Fruit fly (Drosophila melanogaster): Measurements from ENCODE around the gene CG8051.

CG8051 gene

dm6 chrX:19321820-19322708, 14.3 kb upstream of the CG8051 start, which contains the start of gene out:
TSS of gene out (minus strand) at chrX:19322106.
- TF ChIP-seq fd96Ca (GFP tag; IDR thresholded peaks at IDR 0.05), result peak; percentile 97
- peak; percentile 93 for TF ChIP-seq CG34367 (tag; optimal IDR thresholded peaks at IDR 0.05)
- peak; percentile 94 for TF ChIP-seq CG9948 (tag; optimal IDR thresholded peaks at IDR 0.05)
- TF ChIP-seq CG17806 (tag; optimal IDR thresholded peaks at IDR 0.05), result peak; percentile 93
- peak; percentile 91 for TF ChIP-seq Pif1B (GFP tag; optimal IDR thresholded peaks at IDR 0.05)
- TF ChIP-seq CG15710 (tag; optimal IDR thresholded peaks at IDR 0.05), result peak; percentile 93
- TF ChIP-seq CG10348 (GFP tag; IDR thresholded peaks at IDR 0.05), result peak; percentile 80
- peak; percentile 97 for TF ChIP-seq CG32121 (GFP tag; IDR thresholded peaks at IDR 0.05)
- TF ChIP-seq EcR (GFP tag; optimal IDR thresholded peaks at IDR 0.05), result peak; percentile 43
- TF ChIP-seq gl (tag; optimal IDR thresholded peaks at IDR 0.05), result peak; percentile 85
- TF ChIP-seq CG14655 (GFP tag; optimal IDR thresholded peaks at IDR 0.05), result peak; percentile 98
- peak; percentile 97 for TF ChIP-seq CG4496 (GFP tag; IDR thresholded peaks at IDR 0.05)
- TF ChIP-seq Snoo (tag; optimal IDR thresholded peaks at IDR 0.05), result peak; percentile 92
- peak; percentile 94 for TF ChIP-seq Pif1A (GFP tag; optimal IDR thresholded peaks at IDR 0.05)
- TF ChIP-seq Ets98B (GFP tag; IDR thresholded peaks at IDR 0.05), result peak; percentile 93
- TF ChIP-seq CG13204 (GFP tag; optimal IDR thresholded peaks at IDR 0.05), result peak; percentile 91
- peak; percentile 87 for TF ChIP-seq rn (GFP tag; IDR thresholded peaks at IDR 0.05)
- peak; percentile 92 for TF ChIP-seq CG12605 (GFP tag; IDR thresholded peaks at IDR 0.05)
- peak; percentile 95 for TF ChIP-seq CG8301 (tag; optimal IDR thresholded peaks at IDR 0.05)
- peak; percentile 93 for TF ChIP-seq CG8159 (tag; optimal IDR thresholded peaks at IDR 0.05)
- TF ChIP-seq D1 (tag; optimal IDR thresholded peaks at IDR 0.05), result peak; percentile 90

- TF ChIP-seq fd96Ca (GFP tag; IDR thresholded peaks at IDR 0.05) (no peak), EcR (GFP tag; optimal IDR thresholded peaks at IDR 0.05) (no peak), rn (GFP tag; IDR thresholded peaks at IDR 0.05) (no peak), Snoo (tag; optimal IDR thresholded peaks at IDR 0.05) (no peak)
Observed at dm6 chrX:19318924-19319323, 11.2 kb upstream of the CG8051 start.

DNA sequence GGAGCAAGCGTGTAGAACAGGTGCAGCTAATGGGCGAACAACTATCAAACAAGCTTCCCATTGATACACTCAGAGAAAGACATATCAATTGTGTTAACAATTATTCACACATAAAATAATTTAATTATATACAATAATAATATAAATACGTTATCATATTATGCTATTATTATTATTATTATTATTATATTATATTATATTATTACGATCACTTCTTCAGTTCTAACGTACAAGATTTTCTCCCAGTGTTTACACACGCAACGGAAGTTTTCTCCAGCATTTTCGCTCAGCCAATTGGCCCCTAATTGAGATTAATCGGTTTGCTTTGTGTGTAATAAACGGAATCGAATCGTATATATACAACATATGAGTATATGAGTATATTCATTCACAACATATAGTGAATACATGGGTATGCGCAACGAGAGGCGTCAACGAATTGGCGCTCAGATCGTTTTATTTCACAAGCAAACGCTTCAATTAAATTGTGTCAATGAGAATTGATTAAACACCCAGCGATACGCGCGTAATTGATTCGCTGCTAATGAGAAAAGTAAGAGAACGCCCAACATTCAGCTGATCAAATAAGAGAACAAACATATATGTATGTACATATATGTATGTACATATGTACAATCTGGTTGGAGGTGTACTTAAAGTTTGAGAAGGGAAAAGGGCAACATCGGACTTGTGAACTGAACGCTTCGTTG, 9.5 kb upstream of the CG8051 start:
- TF ChIP-seq CG15710 (tag; optimal IDR thresholded peaks at IDR 0.05) (peak; percentile 55), Ets98B (GFP tag; IDR thresholded peaks at IDR 0.05) (peak; percentile 26; the same call in 1 of the 2 replicates), EcR (GFP tag; optimal IDR thresholded peaks at IDR 0.05) (no peak), CG14655 (GFP tag; optimal IDR thresholded peaks at IDR 0.05) (peak; percentile 70), Pif1A (GFP tag; optimal IDR thresholded peaks at IDR 0.05) (no peak), CG12605 (GFP tag; IDR thresholded peaks at IDR 0.05) (peak; percentile 27; the same call in 1 of the 2 replicates), CG9948 (tag; optimal IDR thresholded peaks at IDR 0.05) (peak; percentile 58), CG34367 (tag; optimal IDR thresholded peaks at IDR 0.05) (peak; percentile 23), CG8301 (tag; optimal IDR thresholded peaks at IDR 0.05) (peak; percentile 38), CG10348 (GFP tag; IDR thresholded peaks at IDR 0.05) (no peak), CG13204 (GFP tag; optimal IDR thresholded peaks at IDR 0.05) (no peak), CG32121 (GFP tag; IDR thresholded peaks at IDR 0.05) (peak; percentile 36; the same call in 1 of the 2 replicates), Pif1B (GFP tag; optimal IDR thresholded peaks at IDR 0.05) (peak; percentile 19), D1 (tag; optimal IDR thresholded peaks at IDR 0.05) (peak; percentile 1), CG17806 (tag; optimal IDR thresholded peaks at IDR 0.05) (peak; percentile 66), CG8159 (tag; optimal IDR thresholded peaks at IDR 0.05) (peak; percentile 60), Snoo (tag; optimal IDR thresholded peaks at IDR 0.05) (peak; percentile 33)

- TF ChIP-seq CG10348 (GFP tag; IDR thresholded peaks at IDR 0.05) (no peak), rn (GFP tag; IDR thresholded peaks at IDR 0.05) (no peak), Ets98B (GFP tag; IDR thresholded peaks at IDR 0.05) (no peak), EcR (GFP tag; optimal IDR thresholded peaks at IDR 0.05) (no peak), CG12605 (GFP tag; IDR thresholded peaks at IDR 0.05) (no peak), CG8301 (tag; optimal IDR thresholded peaks at IDR 0.05) (no peak), Pif1B (GFP tag; optimal IDR thresholded peaks at IDR 0.05) (no peak), Pif1A (GFP tag; optimal IDR thresholded peaks at IDR 0.05) (no peak), CG34367 (tag; optimal IDR thresholded peaks at IDR 0.05) (no peak), gl (tag; optimal IDR thresholded peaks at IDR 0.05) (no peak), CG8159 (tag; optimal IDR thresholded peaks at IDR 0.05) (no peak), CG32121 (GFP tag; IDR thresholded peaks at IDR 0.05) (no peak), CG17806 (tag; optimal IDR thresholded peaks at IDR 0.05) (no peak)
Observed at dm6 chrX:19316583-19316982, 8.9 kb upstream of the CG8051 start.

DNA sequence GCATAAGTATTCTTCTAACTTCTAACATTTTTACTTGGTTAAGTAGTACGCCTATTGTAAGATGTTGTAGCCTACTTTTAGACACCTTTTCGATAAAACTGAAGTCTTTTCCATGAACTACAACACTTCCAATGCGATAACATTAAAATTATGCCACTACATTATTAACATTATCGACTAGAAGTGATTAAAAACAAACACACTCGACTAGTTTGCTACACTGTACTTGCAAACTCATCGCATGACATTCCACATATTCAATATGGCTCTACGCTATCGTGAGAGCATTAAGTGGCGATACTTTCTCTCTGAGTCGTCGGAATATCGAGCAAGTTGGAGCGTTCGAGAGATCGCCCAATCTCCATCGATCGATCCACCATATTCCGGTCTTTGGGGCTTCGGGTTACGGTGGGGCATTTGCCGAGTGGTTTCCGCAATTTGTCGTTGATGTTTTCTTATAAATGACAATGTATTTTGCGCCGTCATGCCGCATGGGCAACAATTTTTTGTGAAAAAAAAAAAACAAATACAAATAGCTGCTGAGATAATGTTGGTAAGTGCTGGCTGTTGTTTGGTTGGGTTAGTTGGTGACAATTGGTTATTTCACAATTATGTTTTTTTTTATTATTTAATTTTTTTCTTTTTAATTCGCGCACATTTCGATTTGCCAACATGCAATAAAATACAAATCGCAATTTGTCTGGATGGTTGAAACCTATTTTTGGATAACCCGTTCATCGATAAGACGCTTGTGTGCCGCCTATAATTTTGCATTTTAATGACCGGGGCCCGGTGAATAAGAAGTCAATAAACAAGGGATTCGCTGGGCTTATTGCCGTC, 7.9 kb upstream of the CG8051 start:
- TF ChIP-seq Pif1B (GFP tag; optimal IDR thresholded peaks at IDR 0.05) (no peak), CG4496 (GFP tag; IDR thresholded peaks at IDR 0.05) (peak; percentile 25; the same call in 1 of the 3 replicates), EcR (GFP tag; optimal IDR thresholded peaks at IDR 0.05) (peak; percentile 14)

Measured in whole organism, pupa.